Worm (Caenorhabditis elegans) whole organism, L4 larva: ENCODE measurements around the gene imb-2.

Source experiments
- F49E8.2 ChIP-seq: sonication (generic microtip); optimal IDR thresholded peaks from 2 replicates; lab custom pipeline; 2016; ENCODE audit warnings: missing compliant biosample characterization, mild to moderate bottlenecking, missing genetic modification characterization, borderline replicate concordance
- R02D3.7 ChIP-seq: fragments of 150-350 bp; sonication (generic microtip); optimal IDR thresholded peaks from 3 replicates; lab custom pipeline; 2014; ENCODE audit warnings: missing biosample characterization, missing genetic modification characterization
- attf-4 ChIP-seq: sonication (generic microtip); optimal IDR thresholded peaks from 3 replicates; lab custom pipeline; 2017; ENCODE audit warnings: missing biosample characterization, missing genetic modification characterization
- mep-1 ChIP-seq: fragments of 150-350 bp; sonication (generic microtip); optimal IDR thresholded peaks from 3 replicates; lab custom pipeline; 2014; ENCODE audit warnings: missing biosample characterization, missing genetic modification characterization
- nhr-28 ChIP-seq: fragments of 150-350 bp; optimal IDR thresholded peaks from 2 replicates; lab custom pipeline; 2014; ENCODE audit warnings: missing biosample characterization, missing genetic modification characterization
- pha-4 ChIP-seq, 2 experiments: fragments of 150-350 bp in 1 of 2; fragments of 200-800 bp in 1 of 2; sonication (Bioruptor generic) in 1 of 2; IDR thresholded peaks in 1 of 2; optimal IDR thresholded peaks in 1 of 2; 2 replicates each; pipeline versions ENCODE4 v1.3.6 to Lab custom; 2014 to 2022; ENCODE audit warnings: missing genetic modification characterization in 2 of 2, missing genetic modification reagents in 2 of 2, missing biosample characterization in 1 of 2, missing compliant biosample characterization in 1 of 2
- snpc-4 ChIP-seq: fragments of 150-350 bp; optimal IDR thresholded peaks from 2 replicates; lab custom pipeline; 2014; ENCODE audit warnings: missing biosample characterization, missing genetic modification characterization
- tra-1 ChIP-seq: fragments of 200-800 bp; sonication (Bioruptor generic); IDR thresholded peaks from 2 replicates; pipeline ENCODE4 v1.3.6; 2022; ENCODE audit warnings: missing genetic modification reagents, missing genetic modification characterization, missing compliant biosample characterization
- zfp-2 ChIP-seq: sonication (generic microtip); optimal IDR thresholded peaks from 2 replicates; lab custom pipeline; 2016; ENCODE audit warnings: mild to moderate bottlenecking, missing genetic modification characterization, missing compliant biosample characterization

- no peak for TF ChIP-seq snpc-4 (tag; lab: Kevin White, UChicago)
- TF ChIP-seq zfp-2: no peak
- TF ChIP-seq mep-1: no peak
- no peak for TF ChIP-seq R02D3.7 (tag; lab: Kevin White, UChicago)
- no peak for TF ChIP-seq tra-1 (GFP tag; lab: Robert Waterston, UW)
- no peak for TF ChIP-seq F49E8.2 (tag; lab: Kevin White, UChicago)
- TF ChIP-seq attf-4 (tag; lab: Kevin White, UChicago): no peak
- no peak for TF ChIP-seq pha-4 (GFP tag; IDR thresholded peaks at IDR 0.05; lab: Robert Waterston, UW)
- TF ChIP-seq pha-4 (tag; optimal IDR thresholded peaks at IDR 0.05; lab: Kevin White, UChicago): no peak
- no peak for TF ChIP-seq nhr-28 (tag; lab: Kevin White, UChicago)
These were observed 9.1 kb downstream of the imb-2 start for ce11 chrII:14374594-14374993.
